Fruit fly (Drosophila melanogaster) whole organism, embryonic: Measurements from ENCODE around the gene mRpS7.

ENCODE experiments used
- Awh ChIP-seq: fragments of 200-800 bp; sonication (Bioruptor generic); IDR thresholded peaks from 2 replicates; pipeline ENCODE4, ENCODE4 v1.3.6; 2022; ENCODE audit warnings: missing biosample characterization, missing genetic modification characterization
- B-H2 ChIP-seq: fragments of 200-800 bp; sonication (Bioruptor generic); optimal IDR thresholded peaks from 2 replicates; lab custom pipeline; 2018; ENCODE audit warnings: missing biosample characterization, mild to moderate bottlenecking, missing genetic modification characterization
- CG10959 ChIP-seq: fragments of 200-800 bp; sonication (Bioruptor generic); IDR thresholded peaks from 2 replicates; pipeline ENCODE4 v1.3.6; 2022; ENCODE audit warnings: missing biosample characterization, missing genetic modification characterization
- CG12071 ChIP-seq: fragments of 200-800 bp; sonication (Bioruptor generic); optimal IDR thresholded peaks from 3 replicates; lab custom pipeline; 2018; ENCODE audit warnings: missing biosample characterization, mild to moderate bottlenecking, missing genetic modification characterization
- CG12104 ChIP-seq: fragments of 200-800 bp; sonication (Bioruptor generic); optimal IDR thresholded peaks from 3 replicates; lab custom pipeline; 2016; ENCODE audit warnings: missing biosample characterization, missing genetic modification characterization
- CG1233 ChIP-seq: fragments of 200-800 bp; sonication (Bioruptor generic); optimal IDR thresholded peaks from 4 replicates; lab custom pipeline; 2018; ENCODE audit warnings: missing biosample characterization, mild to moderate bottlenecking, missing genetic modification characterization
- CG12769 ChIP-seq: fragments of 200-800 bp; sonication (Bioruptor generic); optimal IDR thresholded peaks from 2 replicates; lab custom pipeline; 2019; ENCODE audit warnings: missing biosample characterization, mild to moderate bottlenecking, missing genetic modification characterization, moderate library complexity
- CG1602 ChIP-seq: fragments of 200-800 bp; sonication (Bioruptor generic); optimal IDR thresholded peaks from 3 replicates; lab custom pipeline; 2016; ENCODE audit warnings: missing biosample characterization, missing genetic modification characterization
- CG17802 ChIP-seq: fragments of 200-800 bp; sonication (Bioruptor generic); optimal IDR thresholded peaks from 2 replicates; lab custom pipeline; 2018; ENCODE audit warnings: missing biosample characterization, mild to moderate bottlenecking, missing genetic modification characterization, moderate library complexity
- CG17912 ChIP-seq: fragments of 200-800 bp; sonication (Bioruptor generic); optimal IDR thresholded peaks from 2 replicates; lab custom pipeline; 2018; ENCODE audit warnings: missing biosample characterization, mild to moderate bottlenecking, missing genetic modification characterization
- CG3065 ChIP-seq: fragments of 200-800 bp; sonication (Bioruptor generic); optimal IDR thresholded peaks from 2 replicates; lab custom pipeline; 2016; ENCODE audit warnings: missing biosample characterization, missing genetic modification characterization
- CG34422 ChIP-seq: fragments of 200-800 bp; sonication (Bioruptor generic); IDR thresholded peaks from 3 replicates; pipeline ENCODE4 v1.3.6; 2022; ENCODE audit warnings: missing biosample characterization, missing genetic modification characterization
- CG3847 ChIP-seq: fragments of 200-800 bp; sonication (Bioruptor generic); IDR thresholded peaks from 2 replicates; pipeline ENCODE4 v1.3.6; 2022; ENCODE audit warnings: missing biosample characterization, missing genetic modification characterization
- CG7372 ChIP-seq: fragments of 200-800 bp; sonication (Bioruptor generic); IDR thresholded peaks from 2 replicates; pipeline ENCODE4 v1.3.6; 2022; ENCODE audit warnings: missing biosample characterization, missing genetic modification characterization
- CG7556 ChIP-seq: fragments of 200-800 bp; sonication (Bioruptor generic); optimal IDR thresholded peaks from 2 replicates; lab custom pipeline; 2017; ENCODE audit warnings: missing biosample characterization, mild to moderate bottlenecking, missing genetic modification characterization
- CG7745 ChIP-seq: fragments of 200-800 bp; sonication (Bioruptor generic); optimal IDR thresholded peaks from 2 replicates; lab custom pipeline; 2018; ENCODE audit warnings: missing biosample characterization, mild to moderate bottlenecking, missing genetic modification characterization, moderate library complexity
- CG8924 ChIP-seq: fragments of 200-800 bp; optimal IDR thresholded peaks from 3 replicates; lab custom pipeline; 2019; ENCODE audit warnings: missing biosample characterization, mild to moderate bottlenecking, missing genetic modification characterization, moderate library complexity
- CG9215 ChIP-seq: fragments of 200-800 bp; sonication (Bioruptor generic); IDR thresholded peaks from 2 replicates; pipeline ENCODE4 v1.3.6; 2022; ENCODE audit warnings: missing biosample characterization, missing genetic modification characterization
- CG9817 ChIP-seq: fragments of 200-800 bp; sonication (Bioruptor generic); optimal IDR thresholded peaks from 2 replicates; lab custom pipeline; 2018; ENCODE audit warnings: missing biosample characterization, mild to moderate bottlenecking, missing genetic modification characterization, moderate library complexity
- CrebB ChIP-seq: fragments of 200-800 bp; sonication (Bioruptor generic); optimal IDR thresholded peaks from 3 replicates; lab custom pipeline; 2018; ENCODE audit warnings: missing biosample characterization, mild to moderate bottlenecking, missing genetic modification characterization
- Fer2 ChIP-seq: fragments of 200-800 bp; sonication (Bioruptor generic); optimal IDR thresholded peaks from 2 replicates; lab custom pipeline; 2018; ENCODE audit warnings: missing biosample characterization, mild to moderate bottlenecking, missing genetic modification characterization, moderate library complexity
- HLH3B ChIP-seq: fragments of 200-800 bp; sonication (Bioruptor generic); IDR thresholded peaks from 2 replicates; pipeline ENCODE4 v1.3.6; 2022; ENCODE audit warnings: missing biosample characterization, missing genetic modification characterization
- HmgZ ChIP-seq: fragments of 200-800 bp; sonication (Bioruptor generic); optimal IDR thresholded peaks from 2 replicates; lab custom pipeline; 2018; ENCODE audit warnings: missing biosample characterization, mild to moderate bottlenecking, missing genetic modification characterization
- Hsf ChIP-seq: fragments of 200-800 bp; sonication (Bioruptor generic); optimal IDR thresholded peaks from 3 replicates; lab custom pipeline; 2016; ENCODE audit warnings: missing biosample characterization, missing genetic modification characterization
- MESR4 ChIP-seq: fragments of 200-800 bp; sonication (Bioruptor generic); optimal IDR thresholded peaks from 2 replicates; lab custom pipeline; 2018; ENCODE audit warnings: missing biosample characterization, mild to moderate bottlenecking, missing genetic modification characterization, moderate library complexity
- Nf-YC ChIP-seq: fragments of 200-800 bp; optimal IDR thresholded peaks from 3 replicates; lab custom pipeline; 2019; ENCODE audit warnings: missing biosample characterization, mild to moderate bottlenecking, missing genetic modification characterization, moderate library complexity
- Oaz ChIP-seq: fragments of 200-800 bp; sonication (Bioruptor generic); IDR thresholded peaks from 2 replicates; pipeline ENCODE4 v1.3.6; 2022; ENCODE audit warnings: missing biosample characterization, missing genetic modification characterization
- Rx ChIP-seq: fragments of 200-800 bp; sonication (Bioruptor generic); IDR thresholded peaks from 2 replicates; pipeline ENCODE4 v1.3.6; 2022; ENCODE audit warnings: missing biosample characterization, missing genetic modification characterization
- Six4 ChIP-seq: fragments of 200-800 bp; sonication (Bioruptor generic); optimal IDR thresholded peaks from 2 replicates; lab custom pipeline; 2016; ENCODE audit warnings: missing biosample characterization, missing genetic modification characterization
- bbx ChIP-seq: fragments of 200-800 bp; sonication (Bioruptor generic); IDR thresholded peaks from 2 replicates; pipeline ENCODE4 v1.3.6; 2022; ENCODE audit warnings: missing biosample characterization, missing genetic modification characterization; ENCODE audit not compliant: partially characterized antibody
- dati ChIP-seq: fragments of 200-800 bp; sonication (Bioruptor generic); IDR thresholded peaks from 2 replicates; pipeline ENCODE4 v1.3.6; 2022; ENCODE audit warnings: missing biosample characterization, missing genetic modification characterization
- en ChIP-seq: fragments of 200-800 bp; sonication (Bioruptor generic); optimal IDR thresholded peaks from 2 replicates; lab custom pipeline; 2016; ENCODE audit warnings: missing biosample characterization, missing genetic modification characterization
- eve ChIP-seq, 2 experiments: fragments of >200 bp; optimal IDR thresholded peaks; 2 replicates each; lab custom pipeline; 2017; ENCODE audit warnings: missing biosample characterization in 2 of 2, missing genetic modification characterization in 2 of 2
- eyg ChIP-seq: fragments of 200-800 bp; sonication (Bioruptor generic); optimal IDR thresholded peaks from 3 replicates; lab custom pipeline; 2016; ENCODE audit warnings: missing biosample characterization, missing genetic modification characterization
- fru ChIP-seq: fragments of >200 bp; optimal IDR thresholded peaks from 2 replicates; lab custom pipeline; 2017
- gro ChIP-seq: fragments of 200-800 bp; sonication (Bioruptor generic); optimal IDR thresholded peaks from 2 replicates; lab custom pipeline; 2016; ENCODE audit warnings: missing biosample characterization, missing genetic modification characterization
- gsb ChIP-seq: fragments of 200-800 bp; sonication (Bioruptor generic); IDR thresholded peaks from 2 replicates; pipeline ENCODE4 v1.3.6; 2022; ENCODE audit warnings: missing biosample characterization, missing genetic modification characterization
- knrl ChIP-seq: fragments of 200-800 bp; sonication (Bioruptor generic); IDR thresholded peaks from 3 replicates; pipeline ENCODE4 v1.3.6; 2022; ENCODE audit warnings: missing biosample characterization, missing genetic modification characterization; ENCODE audit not compliant: partially characterized antibody
- lov ChIP-seq, 2 experiments: fragments of 200-800 bp in 1 of 2; fragments of >200 bp in 1 of 2; sonication (Bioruptor generic) in 1 of 2; IDR thresholded peaks in 1 of 2; optimal IDR thresholded peaks in 1 of 2; 2 replicates in 1 of 2; 3 replicates in 1 of 2; pipeline versions ENCODE4 v1.3.6 to Lab custom; 2017 to 2022; ENCODE audit warnings: missing biosample characterization in 1 of 2, missing genetic modification characterization in 1 of 2
- nau ChIP-seq: fragments of 200-800 bp; sonication (Bioruptor generic); optimal IDR thresholded peaks from 3 replicates; lab custom pipeline; 2017; ENCODE audit warnings: missing biosample characterization, mild to moderate bottlenecking, missing genetic modification characterization, missing genetic modification reagents
- phol ChIP-seq: fragments of 200-800 bp; sonication (Bioruptor generic); optimal IDR thresholded peaks from 3 replicates; lab custom pipeline; 2018; ENCODE audit warnings: missing biosample characterization, mild to moderate bottlenecking, missing genetic modification characterization, moderate library complexity
- pnt ChIP-seq: fragments of 200-800 bp; sonication (Bioruptor generic); optimal IDR thresholded peaks from 3 replicates; lab custom pipeline; 2016; ENCODE audit warnings: missing biosample characterization, missing genetic modification characterization
- pros ChIP-seq: fragments of 200-800 bp; sonication (Bioruptor generic); optimal IDR thresholded peaks from 3 replicates; lab custom pipeline; 2019; ENCODE audit warnings: missing biosample characterization, mild to moderate bottlenecking, missing genetic modification characterization, moderate library complexity
- repo ChIP-seq: fragments of 200-800 bp; sonication (Bioruptor generic); optimal IDR thresholded peaks from 2 replicates; lab custom pipeline; 2016; ENCODE audit warnings: missing biosample characterization, missing genetic modification characterization
- so ChIP-seq: fragments of 200-800 bp; sonication (Bioruptor generic); IDR thresholded peaks from 3 replicates; pipeline ENCODE4 v1.3.6; 2022; ENCODE audit warnings: missing biosample characterization, missing genetic modification characterization
- toy ChIP-seq: fragments of 200-800 bp; sonication (Bioruptor generic); IDR thresholded peaks from 2 replicates; pipeline ENCODE4 v1.3.6; 2022; ENCODE audit warnings: missing biosample characterization, missing genetic modification characterization
- ttk ChIP-seq: fragments of 200-800 bp; sonication (Bioruptor generic); IDR thresholded peaks from 2 replicates; pipeline ENCODE4 v2.1.2; 2022; ENCODE audit warnings: missing biosample characterization, missing genetic modification characterization
- twi ChIP-seq: fragments of 200-800 bp; optimal IDR thresholded peaks from 2 replicates; lab custom pipeline; 2019; ENCODE audit warnings: missing biosample characterization, mild to moderate bottlenecking, missing genetic modification characterization, moderate library complexity
- unc-4 ChIP-seq: fragments of 200-800 bp; sonication (Bioruptor generic); IDR thresholded peaks from 2 replicates; pipeline ENCODE4 v1.3.6; 2022; ENCODE audit warnings: missing biosample characterization, missing genetic modification characterization; ENCODE audit not compliant: partially characterized antibody
- wor ChIP-seq: fragments of 200-800 bp; sonication (Bioruptor generic); IDR thresholded peaks from 2 replicates; pipeline ENCODE4 v1.3.6; 2022; ENCODE audit warnings: missing biosample characterization, missing genetic modification characterization

mRpS7 gene

DNA sequence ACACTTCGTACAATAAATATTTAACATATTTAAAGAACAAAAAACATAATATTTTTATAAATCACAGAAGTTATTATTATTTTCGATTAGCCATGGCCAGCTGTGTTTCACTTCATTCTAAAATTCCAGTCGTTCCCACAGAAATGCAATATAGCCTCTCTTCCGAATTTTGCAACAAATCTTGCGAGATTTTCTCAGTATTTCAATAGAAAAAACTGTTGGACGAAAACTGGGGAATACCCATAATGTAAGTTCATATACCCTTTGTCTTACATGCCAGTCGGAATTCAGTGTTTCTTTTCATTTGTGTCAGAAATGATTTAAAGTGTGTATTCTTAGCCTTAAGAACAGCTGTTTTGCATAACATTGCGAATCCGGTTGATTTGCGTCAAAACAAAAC lies 30.0 kb upstream of the mRpS7 start, which contains the start of the genes CtsL4 and ClpP (continued):
- TF ChIP-seq pros (peak; percentile 86), lov (optimal IDR thresholded peaks at IDR 0.05; lab: Kevin White, UChicago) (no peak), lov (GFP tag; IDR thresholded peaks at IDR 0.05; lab: Robert Waterston, UW) (0 out of 3 replicates have a peak, but pooled peaks have one; percentile 9), B-H2 (GFP tag; lab: Kevin White, UChicago) (peak; percentile 55), CG7372 (GFP tag; lab: Robert Waterston, UW) (no peak), nau (GFP tag; lab: Kevin White, UChicago) (no peak), Nf-YC (peak; percentile 49), Fer2 (tag; lab: Kevin White, UChicago) (no peak), CG17802 (tag; lab: Kevin White, UChicago) (peak; percentile 94), CG34422 (peak; percentile 65; the same call in 1 of the 3 replicates), CG7556 (GFP tag; lab: Kevin White, UChicago) (no peak), pnt (GFP tag; lab: Kevin White, UChicago) (no peak), Hsf (GFP tag; lab: Kevin White, UChicago) (peak; percentile 59), CG8924 (tag; lab: Kevin White, UChicago) (peak; percentile 59), CG12071 (GFP tag; lab: Kevin White, UChicago) (no peak), CG1233 (GFP tag; lab: Kevin White, UChicago) (no peak), toy (GFP tag; lab: Robert Waterston, UW) (no peak)

DNA sequence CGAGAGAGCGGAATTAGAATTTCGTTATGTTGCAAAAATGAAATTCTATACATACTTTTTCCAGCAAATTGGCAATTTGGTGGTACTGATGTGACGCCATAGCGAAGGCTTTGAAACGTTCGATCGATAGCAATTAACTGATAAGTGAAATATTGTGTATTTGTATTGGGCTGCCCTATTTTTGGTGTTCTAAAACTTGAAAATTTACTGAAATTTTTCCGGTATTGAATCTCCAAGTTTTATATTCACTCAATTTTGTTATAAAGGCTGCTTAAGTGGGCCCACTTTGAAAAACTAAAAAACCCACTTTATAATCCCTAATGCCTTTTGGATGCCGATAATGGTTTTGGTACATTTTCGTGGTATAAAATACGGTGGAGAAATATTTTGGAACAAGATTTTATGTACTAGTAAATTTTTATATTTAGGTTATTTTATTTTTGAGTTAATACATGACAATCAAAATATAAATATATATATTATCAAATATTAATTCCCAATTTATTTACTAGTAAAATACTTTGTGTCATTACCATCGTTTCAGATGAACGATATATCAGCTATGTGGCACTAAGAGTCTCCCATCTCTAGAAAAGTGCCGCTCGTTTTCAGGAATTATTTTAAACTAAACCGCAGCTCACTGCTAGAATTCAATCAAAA lies 23.9 kb upstream of the mRpS7 start, which contains the start of the genes Cand1 and pim:
TSS of gene Cand1 (minus strand) at position 300 of the 660 bp plus-strand sequence.
TSS of gene pim (plus strand) at position 582 of the 660 bp plus-strand sequence.
- no peak for TF ChIP-seq en (GFP tag; lab: Kevin White, UChicago)
- no peak for TF ChIP-seq CG7745
- no peak for TF ChIP-seq HLH3B (GFP tag; lab: Robert Waterston, UW)
- TF ChIP-seq CG3847 (GFP tag; lab: Robert Waterston, UW) = no peak
- peak; percentile 57 for TF ChIP-seq MESR4 (GFP tag; lab: Kevin White, UChicago)
- TF ChIP-seq eyg (GFP tag; lab: Kevin White, UChicago) = no peak
- no peak for TF ChIP-seq CG3065 (GFP tag; lab: Kevin White, UChicago)
- TF ChIP-seq fru (lab: Kevin White, UChicago) = no peak
- TF ChIP-seq CG1602 (GFP tag; lab: Kevin White, UChicago) = no peak
- TF ChIP-seq Oaz = no peak
- TF ChIP-seq CG9215 (GFP tag; lab: Robert Waterston, UW) = no peak
- TF ChIP-seq gro (GFP tag; lab: Kevin White, UChicago) = no peak
- no peak for TF ChIP-seq wor (GFP tag; lab: Robert Waterston, UW)
- TF ChIP-seq Rx (GFP tag; lab: Robert Waterston, UW) = no peak
- TF ChIP-seq Awh = no peak
- TF ChIP-seq bbx (GFP tag; lab: Robert Waterston, UW) = peak; percentile 66
- no peak for TF ChIP-seq ttk (GFP tag; lab: Robert Waterston, UW)
- no peak for TF ChIP-seq CG17912
- TF ChIP-seq unc-4 = peak; percentile 73
- TF ChIP-seq gsb (GFP tag; lab: Robert Waterston, UW) = no peak
- peak; percentile 75 for TF ChIP-seq knrl (GFP tag; lab: Robert Waterston, UW)
- TF ChIP-seq CrebB (tag; lab: Kevin White, UChicago) = no peak
- TF ChIP-seq phol (tag; lab: Kevin White, UChicago) = peak; percentile 57
- TF ChIP-seq so = no peak
- TF ChIP-seq Six4 (GFP tag; lab: Kevin White, UChicago) = no peak
- TF ChIP-seq HmgZ (tag; lab: Kevin White, UChicago) = no peak
- no peak for TF ChIP-seq eve (GFP tag; optimal IDR thresholded peaks at IDR 0.05; lab: Kevin White, UChicago)
- peak; percentile 15 for TF ChIP-seq twi
- no peak for TF ChIP-seq CG12769 (tag; lab: Kevin White, UChicago)
- no peak for TF ChIP-seq CG12104 (GFP tag; lab: Kevin White, UChicago)
- TF ChIP-seq CG9817 (tag; lab: Kevin White, UChicago) = no peak
- TF ChIP-seq dati (GFP tag; lab: Robert Waterston, UW) = no peak
- no peak for TF ChIP-seq repo (GFP tag; lab: Kevin White, UChicago)
- TF ChIP-seq CG10959 (GFP tag; lab: Robert Waterston, UW) = no peak
